Worm (Caenorhabditis elegans) whole organism, midembryonic: ENCODE measurements around the gene Y22D7AR.7.

Experiments
- med-1 ChIP-seq: sonication (generic microtip); optimal IDR thresholded peaks from 2 replicates; lab custom pipeline; 2017; ENCODE audit warnings: missing genetic modification characterization, mild to moderate bottlenecking, missing compliant biosample characterization, antibody characterized with exemption, missing genetic modification reagents; ENCODE audit not compliant: insufficient read depth
- ref-1 ChIP-seq: fragments of 200-800 bp; sonication (Bioruptor generic); conservative IDR thresholded peaks from 2 replicates; pipeline ENCODE4 v1.3.6; 2022; ENCODE audit warnings: missing genetic modification reagents, missing genetic modification characterization, missing compliant biosample characterization
- ztf-23 ChIP-seq: fragments of 200-800 bp; sonication (Bioruptor generic); IDR thresholded peaks from 2 replicates; pipeline ENCODE4 v1.3.6; 2022; ENCODE audit warnings: missing genetic modification reagents, missing genetic modification characterization, missing compliant biosample characterization

DNA sequence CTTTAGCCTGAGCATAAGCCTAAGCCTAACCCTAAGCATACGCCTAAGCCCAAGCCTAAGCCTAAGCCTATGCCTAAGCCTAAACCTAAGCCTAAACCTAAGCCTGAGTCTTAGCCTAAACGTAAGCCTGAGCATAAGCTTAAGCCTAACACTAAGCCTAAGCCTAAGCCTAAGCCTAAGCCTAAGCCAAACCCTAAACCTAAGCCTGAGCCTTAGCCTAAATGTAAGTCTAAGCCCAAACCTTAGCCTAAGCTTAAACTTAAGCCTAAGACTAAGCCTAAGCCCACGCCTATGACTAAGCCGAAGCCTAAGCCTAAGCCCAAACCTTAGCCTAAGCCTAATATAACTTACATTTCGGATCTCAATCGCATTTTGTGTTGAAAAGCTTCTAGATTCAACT, 16.1 kb upstream of the Y22D7AR.7 start:
- TF ChIP-seq ref-1 (GFP tag; lab: Robert Waterston, UW) (no peak), ztf-23 (GFP tag; lab: Robert Waterston, UW) (no peak), med-1 (no peak)
